Worm (Caenorhabditis elegans): ENCODE measurements around the gene coq-5.

ce11 chrIII:7859313-7859712, 1.1 kb upstream of the coq-5 start, which contains the start of gene tomm-7:
- TF ChIP-seq W03F9.2 (tag; optimal IDR thresholded peaks at IDR 0.05) (no peak), him-1 (tag; optimal IDR thresholded peaks at IDR 0.05) (no peak)
